Fruit fly (Drosophila melanogaster) whole organism, embryonic: Measurements from ENCODE around the gene Jon66Cii.

ENCODE experiments used
- CG10209 ChIP-seq: fragments of 200-800 bp; sonication (Bioruptor generic); optimal IDR thresholded peaks from 3 replicates; lab custom pipeline; 2017; ENCODE audit warnings: missing biosample characterization, mild to moderate bottlenecking, missing genetic modification characterization, missing genetic modification reagents
- CG12219 ChIP-seq: fragments of 200-800 bp; sonication (Bioruptor generic); optimal IDR thresholded peaks from 3 replicates; lab custom pipeline; 2018; ENCODE audit warnings: missing biosample characterization, mild to moderate bottlenecking, missing genetic modification characterization
- CG12659 ChIP-seq: fragments of 200-800 bp; sonication (Bioruptor generic); optimal IDR thresholded peaks from 3 replicates; lab custom pipeline; 2017; ENCODE audit warnings: mild to moderate bottlenecking, missing biosample characterization, missing genetic modification reagents, missing genetic modification characterization
- CG13296 ChIP-seq: fragments of 200-800 bp; sonication (Bioruptor generic); optimal IDR thresholded peaks from 3 replicates; lab custom pipeline; 2018; ENCODE audit warnings: missing biosample characterization, mild to moderate bottlenecking, missing genetic modification characterization
- CG15514 ChIP-seq: fragments of 200-800 bp; sonication (Bioruptor generic); optimal IDR thresholded peaks from 3 replicates; lab custom pipeline; 2017; ENCODE audit warnings: missing biosample characterization, missing genetic modification characterization, mild to moderate bottlenecking, moderate library complexity, missing genetic modification reagents
- CG16863 ChIP-seq: fragments of 200-800 bp; sonication (Bioruptor generic); optimal IDR thresholded peaks from 3 replicates; lab custom pipeline; 2016; ENCODE audit warnings: missing biosample characterization, missing genetic modification characterization
- CG17612 ChIP-seq: fragments of 200-800 bp; sonication (Bioruptor generic); IDR thresholded peaks from 2 replicates; pipeline ENCODE4 v1.3.6; 2022; ENCODE audit warnings: missing biosample characterization, missing genetic modification characterization
- CG18764 ChIP-seq: fragments of 200-800 bp; sonication (Bioruptor generic); optimal IDR thresholded peaks from 3 replicates; lab custom pipeline; 2016; ENCODE audit warnings: missing biosample characterization, missing genetic modification characterization
- CG2202 ChIP-seq: fragments of 200-800 bp; sonication (Bioruptor generic); optimal IDR thresholded peaks from 2 replicates; lab custom pipeline; 2018; ENCODE audit warnings: missing biosample characterization, mild to moderate bottlenecking, missing genetic modification characterization
- CG33557 ChIP-seq: fragments of 200-800 bp; sonication (Bioruptor generic); optimal IDR thresholded peaks from 2 replicates; lab custom pipeline; 2019; ENCODE audit warnings: missing biosample characterization, mild to moderate bottlenecking, missing genetic modification characterization, moderate library complexity
- CG4617 ChIP-seq: fragments of 200-800 bp; sonication (Bioruptor generic); optimal IDR thresholded peaks from 3 replicates; lab custom pipeline; 2016; ENCODE audit warnings: missing biosample characterization, missing genetic modification characterization, borderline replicate concordance
- CG6272 ChIP-seq: fragments of 200-800 bp; sonication (Bioruptor generic); IDR thresholded peaks from 2 replicates; pipeline ENCODE4 v1.3.6; 2022; ENCODE audit warnings: missing biosample characterization, missing genetic modification characterization
- CG6689 ChIP-seq: fragments of 200-800 bp; sonication (Bioruptor generic); IDR thresholded peaks from 2 replicates; pipeline ENCODE4 v1.3.6; 2022; ENCODE audit warnings: missing biosample characterization, missing genetic modification characterization
- CG8290 ChIP-seq, 3 experiments: fragments of 200-800 bp; sonication (Bioruptor generic); optimal IDR thresholded peaks; 2 replicates each; lab custom pipeline; 2016 to 2019; ENCODE audit warnings: missing biosample characterization in 3 of 3, missing genetic modification characterization in 3 of 3, mild to moderate bottlenecking in 2 of 3, moderate library complexity in 1 of 3
- CG8944 ChIP-seq: fragments of 200-800 bp; sonication (Bioruptor generic); optimal IDR thresholded peaks from 3 replicates; lab custom pipeline; 2016; ENCODE audit warnings: missing biosample characterization, missing genetic modification characterization
- CG9437 ChIP-seq: fragments of 200-800 bp; sonication (Bioruptor generic); optimal IDR thresholded peaks from 2 replicates; lab custom pipeline; 2018; ENCODE audit warnings: missing biosample characterization, mild to moderate bottlenecking, missing genetic modification characterization
- CG9817 ChIP-seq: fragments of 200-800 bp; sonication (Bioruptor generic); optimal IDR thresholded peaks from 2 replicates; lab custom pipeline; 2018; ENCODE audit warnings: missing biosample characterization, mild to moderate bottlenecking, missing genetic modification characterization, moderate library complexity
- D ChIP-seq, 2 experiments: fragments of 200-800 bp in 1 of 2; fragments of >200 bp in 1 of 2; sonication (Bioruptor generic) in 1 of 2; optimal IDR thresholded peaks; 2 replicates in 1 of 2; 3 replicates in 1 of 2; lab custom pipeline; 2017; ENCODE audit warnings: mild to moderate bottlenecking in 1 of 2, missing biosample characterization in 1 of 2, missing genetic modification characterization in 1 of 2, missing genetic modification reagents in 1 of 2
- Ets97D ChIP-seq: fragments of 200-800 bp; sonication (Bioruptor generic); optimal IDR thresholded peaks from 3 replicates; lab custom pipeline; 2016; ENCODE audit warnings: missing biosample characterization, missing genetic modification characterization
- Fer1 ChIP-seq: fragments of 200-800 bp; sonication (Bioruptor generic); optimal IDR thresholded peaks from 2 replicates; lab custom pipeline; 2017; ENCODE audit warnings: missing biosample characterization, mild to moderate bottlenecking, missing genetic modification characterization
- HLH3B ChIP-seq: fragments of 200-800 bp; sonication (Bioruptor generic); IDR thresholded peaks from 2 replicates; pipeline ENCODE4 v1.3.6; 2022; ENCODE audit warnings: missing biosample characterization, missing genetic modification characterization
- HLHmδ ChIP-seq: fragments of 200-800 bp; sonication (Bioruptor generic); optimal IDR thresholded peaks from 2 replicates; lab custom pipeline; 2018; ENCODE audit warnings: missing biosample characterization, mild to moderate bottlenecking, missing genetic modification characterization, moderate library complexity
- HmgD ChIP-seq: fragments of 200-800 bp; sonication (Bioruptor generic); optimal IDR thresholded peaks from 3 replicates; lab custom pipeline; 2016; ENCODE audit warnings: missing biosample characterization, missing genetic modification characterization
- Nf-YB ChIP-seq: fragments of 200-800 bp; sonication (Bioruptor generic); optimal IDR thresholded peaks from 3 replicates; lab custom pipeline; 2019; ENCODE audit warnings: missing biosample characterization, mild to moderate bottlenecking, missing genetic modification characterization, moderate library complexity
- Opbp ChIP-seq: fragments of 200-800 bp; sonication (Bioruptor generic); IDR thresholded peaks from 3 replicates; pipeline ENCODE4 v1.3.6; 2022; ENCODE audit warnings: missing biosample characterization, missing genetic modification characterization; ENCODE audit not compliant: partially characterized antibody
- Optix ChIP-seq: fragments of 200-800 bp; sonication (Bioruptor generic); IDR thresholded peaks from 3 replicates; pipeline ENCODE4 v1.3.6; 2022; ENCODE audit warnings: missing biosample characterization, missing genetic modification characterization
- Rfx ChIP-seq: fragments of 200-800 bp; sonication (Bioruptor generic); IDR thresholded peaks from 2 replicates; pipeline ENCODE4 v1.3.6; 2022; ENCODE audit warnings: missing biosample characterization, missing genetic modification characterization
- Sry-β ChIP-seq: fragments of 200-800 bp; sonication (Bioruptor generic); optimal IDR thresholded peaks from 2 replicates; lab custom pipeline; 2018; ENCODE audit warnings: missing biosample characterization, mild to moderate bottlenecking, missing genetic modification characterization, moderate library complexity
- YL-1 ChIP-seq: fragments of 200-800 bp; sonication (Bioruptor generic); optimal IDR thresholded peaks from 3 replicates; lab custom pipeline; 2017; ENCODE audit warnings: missing biosample characterization, mild to moderate bottlenecking, missing genetic modification characterization
- ara ChIP-seq: fragments of 200-800 bp; sonication (Bioruptor generic); IDR thresholded peaks from 2 replicates; pipeline ENCODE4 v1.3.6; 2022; ENCODE audit warnings: missing biosample characterization, missing genetic modification characterization
- bcd ChIP-seq: fragments of 200-800 bp; sonication (Bioruptor generic); optimal IDR thresholded peaks from 2 replicates; lab custom pipeline; 2017; ENCODE audit warnings: missing biosample characterization, mild to moderate bottlenecking, missing genetic modification characterization
- caup ChIP-seq: fragments of 200-800 bp; sonication (Bioruptor generic); optimal IDR thresholded peaks from 3 replicates; lab custom pipeline; 2017; ENCODE audit warnings: missing biosample characterization, mild to moderate bottlenecking, missing genetic modification characterization, moderate library complexity; ENCODE audit not compliant: severe bottlenecking
- corto ChIP-seq: fragments of 200-800 bp; sonication (Bioruptor generic); optimal IDR thresholded peaks from 2 replicates; lab custom pipeline; 2016; ENCODE audit warnings: missing biosample characterization, mild to moderate bottlenecking, missing genetic modification characterization, moderate library complexity
- dpn ChIP-seq, 2 experiments: fragments of 200-800 bp; sonication (Bioruptor generic); optimal IDR thresholded peaks; 3 replicates each; lab custom pipeline; 2016; ENCODE audit warnings: missing biosample characterization in 2 of 2, missing genetic modification characterization in 2 of 2
- eve ChIP-seq, 2 experiments: fragments of >200 bp; optimal IDR thresholded peaks; 2 replicates each; lab custom pipeline; 2017; ENCODE audit warnings: missing biosample characterization in 2 of 2, missing genetic modification characterization in 2 of 2
- fd96Cb ChIP-seq: fragments of 200-800 bp; sonication (Bioruptor generic); optimal IDR thresholded peaks from 2 replicates; lab custom pipeline; 2018; ENCODE audit warnings: missing biosample characterization, mild to moderate bottlenecking, missing genetic modification characterization, moderate library complexity
- grau ChIP-seq: fragments of 200-800 bp; optimal IDR thresholded peaks from 3 replicates; lab custom pipeline; 2019; ENCODE audit warnings: missing biosample characterization, mild to moderate bottlenecking, missing genetic modification characterization, moderate library complexity
- gro ChIP-seq: fragments of 200-800 bp; sonication (Bioruptor generic); optimal IDR thresholded peaks from 2 replicates; lab custom pipeline; 2016; ENCODE audit warnings: missing biosample characterization, missing genetic modification characterization
- gt ChIP-seq: fragments of 200-800 bp; sonication (Bioruptor generic); IDR thresholded peaks from 2 replicates; pipeline ENCODE4 v1.3.6; 2022; ENCODE audit warnings: missing biosample characterization, missing genetic modification characterization
- ham ChIP-seq: fragments of 200-800 bp; sonication (Bioruptor generic); IDR thresholded peaks from 2 replicates; pipeline ENCODE4 v1.3.6; 2022; ENCODE audit warnings: missing biosample characterization, missing genetic modification characterization
- lola ChIP-seq, 3 experiments: fragments of >200 bp in 2 of 3; fragments of 200-800 bp in 1 of 3; sonication (Bioruptor generic) in 1 of 3; optimal IDR thresholded peaks; 2 replicates each; lab custom pipeline; 2017 to 2019; ENCODE audit warnings: missing biosample characterization in 3 of 3, missing genetic modification characterization in 3 of 3, mild to moderate bottlenecking in 1 of 3, moderate library complexity in 1 of 3
- nom ChIP-seq: fragments of 200-800 bp; sonication (Bioruptor generic); optimal IDR thresholded peaks from 2 replicates; lab custom pipeline; 2017; ENCODE audit warnings: missing biosample characterization, missing genetic modification characterization, mild to moderate bottlenecking, moderate library complexity, missing genetic modification reagents
- onecut ChIP-seq: fragments of 200-800 bp; sonication (Bioruptor generic); IDR thresholded peaks from 2 replicates; pipeline ENCODE4 v1.3.6; 2022; ENCODE audit warnings: missing biosample characterization, missing genetic modification characterization
- row ChIP-seq: fragments of 200-800 bp; sonication (Bioruptor generic); IDR thresholded peaks from 3 replicates; pipeline ENCODE4 v1.3.6; 2022; ENCODE audit warnings: missing biosample characterization, missing genetic modification characterization
- run ChIP-seq: fragments of 200-800 bp; sonication (Bioruptor generic); optimal IDR thresholded peaks from 3 replicates; lab custom pipeline; 2018; ENCODE audit warnings: missing biosample characterization, mild to moderate bottlenecking, missing genetic modification characterization
- seq ChIP-seq: fragments of 200-800 bp; sonication (Bioruptor generic); IDR thresholded peaks from 2 replicates; pipeline ENCODE4 v1.3.6; 2022; ENCODE audit warnings: missing biosample characterization, missing genetic modification characterization
- slp2 ChIP-seq: fragments of 200-800 bp; sonication (Bioruptor generic); optimal IDR thresholded peaks from 2 replicates; lab custom pipeline; 2016; ENCODE audit warnings: missing biosample characterization, missing genetic modification characterization
- stc ChIP-seq: fragments of 200-800 bp; sonication (Bioruptor generic); IDR thresholded peaks from 2 replicates; pipeline ENCODE4 v1.3.6; 2022; ENCODE audit warnings: missing biosample characterization, missing genetic modification characterization

The Jon66Cii gene

DNA sequence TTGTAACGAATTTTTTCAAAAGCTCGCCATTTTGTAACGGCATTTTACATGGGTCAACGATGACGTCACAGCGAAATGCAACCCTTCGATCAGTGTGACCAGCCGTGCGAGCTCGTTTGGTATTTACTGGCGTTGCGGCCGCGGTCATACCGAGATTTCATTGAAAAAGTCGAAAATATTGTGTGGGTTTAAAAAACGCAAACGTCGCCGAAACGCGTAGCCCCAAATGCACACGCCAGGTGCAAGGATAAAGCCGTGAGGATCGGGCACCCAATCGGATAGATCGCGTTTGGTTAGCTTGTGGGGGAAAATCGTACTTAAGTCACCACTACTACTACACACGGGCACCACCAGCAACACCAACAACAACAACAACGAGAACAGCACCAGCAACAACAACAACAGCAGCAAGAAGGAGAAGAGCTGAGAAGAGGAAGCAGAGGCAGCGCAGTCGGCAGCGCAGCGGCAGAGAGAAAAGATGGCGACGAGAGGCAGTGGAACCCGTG lies 31.4 kb upstream of the Jon66Cii start, which contains the start of gene Cbl (continued):
- no peak for TF ChIP-seq gro (GFP tag; lab: Kevin White, UChicago)
- no peak for TF ChIP-seq CG8290 (GFP tag; optimal IDR thresholded peaks at IDR 0.05; lab: Kevin White, UChicago)
- TF ChIP-seq CG8290 (tag; optimal IDR thresholded peaks at IDR 0.05; lab: Kevin White, UChicago), result no peak
- TF ChIP-seq onecut (GFP tag; lab: Robert Waterston, UW), result peak; percentile 23; the same call in 1 of the 2 replicates
- TF ChIP-seq CG2202 (tag; lab: Kevin White, UChicago), result peak; percentile 25
- TF ChIP-seq YL-1, result peak; percentile 94
- TF ChIP-seq corto (GFP tag; lab: Kevin White, UChicago), result no peak
- TF ChIP-seq CG16863 (GFP tag; lab: Kevin White, UChicago), result no peak
- TF ChIP-seq HLH3B (GFP tag; lab: Robert Waterston, UW), result no peak; the same call in 1 of the 2 replicates
- peak; percentile 41; the same call in 1 of the 2 replicates for TF ChIP-seq gt (GFP tag; lab: Robert Waterston, UW)
- TF ChIP-seq CG17612 (GFP tag; lab: Robert Waterston, UW), result no peak
- TF ChIP-seq row, result peak; percentile 27; the same call in 1 of the 3 replicates
- no peak for TF ChIP-seq CG15514 (GFP tag; lab: Kevin White, UChicago)
- no peak for TF ChIP-seq ara
- peak; percentile 38 for TF ChIP-seq caup (GFP tag; lab: Kevin White, UChicago)
- peak; percentile 60 for TF ChIP-seq HmgD (GFP tag; lab: Kevin White, UChicago)

- TF ChIP-seq Nf-YB, result no peak
- TF ChIP-seq Sry-β (GFP tag; lab: Kevin White, UChicago), result no peak
- 0 out of 2 replicates have a peak, but pooled peaks have one; percentile 24 for TF ChIP-seq CG6689 (GFP tag; lab: Robert Waterston, UW)
- peak in 1 of 3 experiments; percentile 38 for TF ChIP-seq lola (GFP tag; optimal IDR thresholded peaks at IDR 0.05; lab: Kevin White, UChicago)
- TF ChIP-seq slp2, result no peak
- no peak for TF ChIP-seq Optix (GFP tag; lab: Robert Waterston, UW)
- no peak for TF ChIP-seq eve (GFP tag; optimal IDR thresholded peaks at IDR 0.05; lab: Kevin White, UChicago)
- TF ChIP-seq grau (tag; lab: Kevin White, UChicago), result no peak
- TF ChIP-seq Ets97D (GFP tag; lab: Kevin White, UChicago), result no peak
- TF ChIP-seq nom, result no peak
- no peak for TF ChIP-seq CG33557 (GFP tag; lab: Kevin White, UChicago)
- no peak for TF ChIP-seq bcd (GFP tag; lab: Kevin White, UChicago)
- TF ChIP-seq CG13296 (GFP tag; lab: Kevin White, UChicago), result no peak
- TF ChIP-seq Opbp (GFP tag; lab: Robert Waterston, UW), result no peak
- TF ChIP-seq Fer1 (GFP tag; lab: Kevin White, UChicago), result no peak
- TF ChIP-seq CG9817 (tag; lab: Kevin White, UChicago), result no peak
- no peak for TF ChIP-seq corto (GFP tag; lab: Kevin White, UChicago)
- TF ChIP-seq dpn (GFP tag; optimal IDR thresholded peaks at IDR 0.05; lab: Kevin White, UChicago), result no peak
- peak; percentile 51 for TF ChIP-seq CG9437
- no peak for TF ChIP-seq D (optimal IDR thresholded peaks at IDR 0.05; lab: Kevin White, UChicago)
- TF ChIP-seq D (GFP tag; optimal IDR thresholded peaks at IDR 0.05; lab: Kevin White, UChicago), result peak; percentile 24
- TF ChIP-seq CG8944 (GFP tag; lab: Kevin White, UChicago), result no peak
- no peak for TF ChIP-seq CG4617
- TF ChIP-seq CG12659 (GFP tag; lab: Kevin White, UChicago), result no peak
- no peak for TF ChIP-seq CG6272 (GFP tag; lab: Robert Waterston, UW)
- TF ChIP-seq CG12219 (GFP tag; lab: Kevin White, UChicago), result no peak
- TF ChIP-seq Rfx (GFP tag; lab: Robert Waterston, UW), result no peak
- no peak for TF ChIP-seq stc (GFP tag; lab: Robert Waterston, UW)
- TF ChIP-seq CG18764, result no peak
- no peak for TF ChIP-seq ham (GFP tag; lab: Robert Waterston, UW)
- TF ChIP-seq HLHmδ, result no peak
- peak; percentile 10 for TF ChIP-seq fd96Cb
- TF ChIP-seq CG10209 (GFP tag; lab: Kevin White, UChicago), result no peak
- TF ChIP-seq run (tag; lab: Kevin White, UChicago), result no peak
- TF ChIP-seq seq (GFP tag; lab: Robert Waterston, UW), result no peak
Measured at dm6 chr3L:8423156-8423555, 29.7 kb upstream of the Jon66Cii start.
